Worm (Caenorhabditis elegans): ENCODE results near the gene lin-25.

Gene lin-25

DNA sequence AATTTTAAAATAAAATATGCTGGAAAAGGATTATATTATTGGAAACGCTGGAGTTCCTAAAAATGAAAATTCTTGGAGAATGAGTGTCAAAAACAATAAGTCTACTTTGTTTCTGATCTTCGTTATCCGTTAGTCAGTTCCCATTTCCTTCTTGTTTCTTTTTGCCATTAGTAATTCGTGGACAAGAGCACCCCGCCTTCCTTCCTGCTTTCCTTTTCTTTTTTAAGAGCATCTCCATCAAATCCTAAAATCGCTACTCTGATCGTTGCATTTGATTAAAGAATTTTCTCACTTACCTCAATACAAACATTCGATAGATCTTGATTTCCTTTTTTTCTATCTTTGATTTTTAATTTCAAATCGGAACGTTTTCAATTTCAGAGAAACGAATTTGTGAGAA lies 30.1 kb downstream of the lin-25 start, which contains the start of gene frpr-15:
Gene frpr-15, plus strand, starts transcription at position 301 of the 400 bp plus-strand sequence.
- TF ChIP-seq nhr-77 (tag; optimal IDR thresholded peaks at IDR 0.05) (no peak), elt-1 (tag; optimal IDR thresholded peaks at IDR 0.05) (no peak), lsy-12 (tag; optimal IDR thresholded peaks at IDR 0.05) (no peak), nhr-76 (tag; optimal IDR thresholded peaks at IDR 0.05) (no peak), nhr-23 (tag; optimal IDR thresholded peaks at IDR 0.05) (no peak), fkh-10 (GFP tag; optimal IDR thresholded peaks at IDR 0.05) (no peak), nhr-43 (tag; optimal IDR thresholded peaks at IDR 0.05; ENCODE audit: poor library complexity, severe bottlenecking) (no peak)

ce11 chrV:12683205-12683604 lies 33.5 kb downstream of the lin-25 start:
- TF ChIP-seq fos-1 (tag; optimal IDR thresholded peaks at IDR 0.05) (no peak), ceh-28 (tag; optimal IDR thresholded peaks at IDR 0.05) (no peak), mdl-1 (tag; optimal IDR thresholded peaks at IDR 0.05) (no peak), nhr-12 (tag; optimal IDR thresholded peaks at IDR 0.05) (no peak), snpc-4 (tag; optimal IDR thresholded peaks at IDR 0.05) (no peak), nfya-1 (tag; optimal IDR thresholded peaks at IDR 0.05; ENCODE audit: insufficient read depth) (no peak), elt-2 (tag; optimal IDR thresholded peaks at IDR 0.05) (no peak), nhr-11 (tag; optimal IDR thresholded peaks at IDR 0.05) (no peak), egl-5 (tag; optimal IDR thresholded peaks at IDR 0.05) (no peak), nhr-76 (tag; optimal IDR thresholded peaks at IDR 0.05) (no peak), nhr-237 (tag; optimal IDR thresholded peaks at IDR 0.05) (no peak), unc-39 (tag; optimal IDR thresholded peaks at IDR 0.05) (no peak), pha-4 (tag; optimal IDR thresholded peaks at IDR 0.05) (no peak), jun-1 (tag; optimal IDR thresholded peaks at IDR 0.05) (no peak), R02D3.7 (tag; optimal IDR thresholded peaks at IDR 0.05) (no peak), ceh-16 (tag; optimal IDR thresholded peaks at IDR 0.05) (no peak), zag-1 (tag; optimal IDR thresholded peaks at IDR 0.05) (no peak), nhr-43 (tag; optimal IDR thresholded peaks at IDR 0.05; ENCODE audit: poor library complexity, severe bottlenecking) (no peak)

- no peak for TF ChIP-seq elt-1 (tag; optimal IDR thresholded peaks at IDR 0.05)
- no peak for TF ChIP-seq eor-1 (tag; optimal IDR thresholded peaks at IDR 0.05)
- no peak for TF ChIP-seq nhr-237 (tag; optimal IDR thresholded peaks at IDR 0.05)
- no peak for TF ChIP-seq egl-5 (tag; optimal IDR thresholded peaks at IDR 0.05)
- no peak for TF ChIP-seq ceh-28 (tag; optimal IDR thresholded peaks at IDR 0.05)
Measured at ce11 chrV:12695155-12695554, 45.4 kb downstream of the lin-25 start, which contains the start of gene parn-1. Gene parn-1 (minus strand): TSS chrV:12695255.

DNA sequence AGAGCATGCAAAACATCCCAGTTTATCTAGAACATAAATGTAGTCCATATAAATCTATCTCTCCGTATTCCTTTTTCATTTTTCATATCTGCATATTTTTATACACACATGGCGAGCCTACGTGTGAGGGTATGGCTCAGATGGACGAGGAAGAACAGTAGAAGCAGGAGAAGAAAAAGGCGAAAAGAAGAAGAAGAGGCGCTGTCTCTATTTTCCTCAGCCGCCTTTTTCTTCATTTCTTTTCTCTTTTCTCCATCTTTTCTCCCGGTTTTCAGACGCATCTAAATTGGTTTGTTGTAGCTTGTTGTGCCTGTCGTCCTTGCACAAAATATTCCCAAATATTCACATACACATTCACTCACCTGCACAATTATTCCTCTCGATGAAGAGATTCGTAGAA lies 46.2 kb downstream of the lin-25 start, which contains the start of gene K10C8.4:
Gene K10C8.4, plus strand, starts transcription at position 301 of the 400 bp plus-strand sequence.
- peak; percentile 3 for TF ChIP-seq hmg-11 (tag; optimal IDR thresholded peaks at IDR 0.05)
- no peak for TF ChIP-seq nhr-25 (tag; optimal IDR thresholded peaks at IDR 0.05)

ce11 chrV:12696790-12697189 lies 47.1 kb downstream of the lin-25 start:
- no peak for TF ChIP-seq pha-4 (tag; optimal IDR thresholded peaks at IDR 0.05)
- no peak for TF ChIP-seq egl-27 (tag; optimal IDR thresholded peaks at IDR 0.05)
- no peak for TF ChIP-seq ama-1 (optimal IDR thresholded peaks at IDR 0.05)
- TF ChIP-seq aly-2 (tag; optimal IDR thresholded peaks at IDR 0.05), result no peak

DNA sequence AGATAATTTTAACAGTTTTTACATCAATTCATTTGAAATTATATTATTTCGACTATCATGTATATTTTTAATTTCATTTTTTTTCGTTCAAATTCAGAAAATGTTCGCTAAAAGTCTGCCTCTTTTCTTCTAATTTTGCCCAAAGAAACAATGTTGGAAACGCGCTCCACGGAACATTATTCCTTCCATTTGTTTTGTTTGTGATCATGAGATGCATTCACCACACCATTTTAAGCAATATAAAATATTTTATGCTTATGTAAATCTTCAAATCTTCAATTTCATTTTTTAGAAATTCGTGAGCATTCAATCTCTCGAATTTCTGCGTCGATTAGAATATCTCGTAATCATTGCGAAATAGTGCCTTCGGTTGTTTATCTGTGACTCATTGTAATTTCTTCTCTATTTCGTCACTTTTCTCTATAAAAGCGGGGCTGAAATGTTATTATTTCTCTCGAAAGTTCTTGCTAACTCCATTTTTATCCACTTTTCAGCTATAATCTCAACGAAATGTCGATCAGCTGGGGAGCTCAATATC lies 47.7 kb downstream of the lin-25 start, which contains the start of gene istr-1:
Gene istr-1, plus strand, starts transcription at position 495 of the 538 bp plus-strand sequence.
- TF ChIP-seq eor-1 (tag; optimal IDR thresholded peaks at IDR 0.05) (no peak), hmg-11 (tag; optimal IDR thresholded peaks at IDR 0.05) (peak; percentile 22), jun-1 (tag; optimal IDR thresholded peaks at IDR 0.05) (peak; percentile 16), unc-62 (GFP tag; optimal IDR thresholded peaks at IDR 0.05) (no peak), nhr-12 (tag; optimal IDR thresholded peaks at IDR 0.05) (no peak), lin-15B (tag; optimal IDR thresholded peaks at IDR 0.05) (peak; percentile 51), lin-39 (tag; optimal IDR thresholded peaks at IDR 0.05) (no peak), snpc-4 (tag; optimal IDR thresholded peaks at IDR 0.05) (peak; percentile 17), pha-4 (tag; optimal IDR thresholded peaks at IDR 0.05) (peak; percentile 36), nhr-77 (tag; optimal IDR thresholded peaks at IDR 0.05) (no peak), fkh-10 (GFP tag; optimal IDR thresholded peaks at IDR 0.05) (no peak), nfya-1 (tag; optimal IDR thresholded peaks at IDR 0.05; ENCODE audit: insufficient read depth) (peak; percentile 34)
